Fruit fly (Drosophila melanogaster): ENCODE measurements around the gene CG34043.

Gene CG34043

DNA sequence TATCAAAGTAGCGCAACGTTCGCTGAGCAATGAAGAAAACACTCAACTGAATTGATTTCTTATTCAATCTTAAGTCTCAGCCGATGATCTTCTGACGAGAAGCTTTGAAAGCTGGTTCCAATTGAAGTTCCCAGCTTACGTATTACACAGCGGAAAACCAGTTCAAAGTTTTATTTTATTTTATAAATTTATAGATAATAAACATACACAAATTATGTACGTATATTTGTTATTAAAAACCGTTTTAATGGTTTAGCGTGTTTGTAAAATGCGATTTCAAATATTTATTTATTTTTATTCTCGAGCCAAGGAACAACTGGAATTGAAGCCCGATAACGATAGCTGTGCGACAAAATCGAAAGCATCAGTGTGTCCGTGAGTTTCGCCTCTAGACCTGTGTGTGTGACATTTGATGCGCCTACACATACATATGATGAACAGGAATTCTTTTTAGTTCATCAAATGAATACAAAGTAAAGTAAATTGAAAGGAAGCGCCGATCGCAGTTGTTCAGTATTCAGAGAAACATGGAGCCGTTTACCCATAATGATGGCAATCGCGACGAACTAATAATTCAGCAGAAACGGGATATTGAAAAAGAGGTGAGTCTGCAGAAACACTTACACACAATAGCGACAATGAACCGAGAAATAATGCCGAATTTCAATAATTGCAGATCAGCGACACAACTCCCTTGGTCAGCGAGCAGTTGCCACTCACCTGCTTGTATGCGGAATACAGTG, 26.0 kb upstream of the CG34043 start, which contains the start of the genes CG5390 and CG4968 (continued):
- TF ChIP-seq CG18262 (tag; optimal IDR thresholded peaks at IDR 0.05) (peak; percentile 69), Lpt (GFP tag; optimal IDR thresholded peaks at IDR 0.05) (no peak), HLH3B (GFP tag; IDR thresholded peaks at IDR 0.05) (peak; percentile 45; the same call in 1 of the 2 replicates), bbx (GFP tag; IDR thresholded peaks at IDR 0.05; ENCODE audit: partially characterized antibody) (peak; percentile 72), sqz (GFP tag; optimal IDR thresholded peaks at IDR 0.05) (peak; percentile 43), Hmr (GFP tag; optimal IDR thresholded peaks at IDR 0.05) (peak; percentile 85), org-1 (GFP tag; optimal IDR thresholded peaks at IDR 0.05) (no peak), stc (GFP tag; IDR thresholded peaks at IDR 0.05) (peak; percentile 53; the same call in 1 of the 2 replicates), Ssrp (tag; optimal IDR thresholded peaks at IDR 0.05) (peak; percentile 49), CG2875 (GFP tag; optimal IDR thresholded peaks at IDR 0.05) (no peak), klu (GFP tag; IDR thresholded peaks at IDR 0.05) (no peak), CkIIα-i1 (GFP tag; IDR thresholded peaks at IDR 0.05) (no peak), mirr (GFP tag; optimal IDR thresholded peaks at IDR 0.05) (peak; percentile 20), sens-2 (GFP tag; IDR thresholded peaks at IDR 0.05) (no peak), CG8359 (GFP tag; optimal IDR thresholded peaks at IDR 0.05; ENCODE audit: borderline replicate concordance) (no peak), ftz-f1 (GFP tag; optimal IDR thresholded peaks at IDR 0.05) (peak; percentile 6), lilli (GFP tag; optimal IDR thresholded peaks at IDR 0.05) (peak; percentile 65), cad (GFP tag; optimal IDR thresholded peaks at IDR 0.05) (no peak), CG10543 (GFP tag; optimal IDR thresholded peaks at IDR 0.05) (peak; percentile 70), CG13296 (GFP tag; optimal IDR thresholded peaks at IDR 0.05) (peak; percentile 82), row (GFP tag; IDR thresholded peaks at IDR 0.05) (peak; percentile 82), chm (GFP tag; IDR thresholded peaks at IDR 0.05) (no peak; the same call in 1 of the 2 replicates), CG9817 (tag; optimal IDR thresholded peaks at IDR 0.05) (no peak), H15 (GFP tag; IDR thresholded peaks at IDR 0.05) (peak; percentile 45; the same call in 1 of the 3 replicates), CG31388 (GFP tag; optimal IDR thresholded peaks at IDR 0.05) (no peak), CG34376 (GFP tag; optimal IDR thresholded peaks at IDR 0.05) (peak; percentile 37), CG9727 (GFP tag; optimal IDR thresholded peaks at IDR 0.05) (peak; percentile 52), fd96Cb (tag; optimal IDR thresholded peaks at IDR 0.05) (peak; percentile 50), Dad (GFP tag; optimal IDR thresholded peaks at IDR 0.05) (peak; percentile 8), CG12744 (GFP tag; optimal IDR thresholded peaks at IDR 0.05) (no peak), dmrt99B (tag; optimal IDR thresholded peaks at IDR 0.05) (no peak), nau (GFP tag; optimal IDR thresholded peaks at IDR 0.05) (peak; percentile 33), HLH54F (GFP tag; optimal IDR thresholded peaks at IDR 0.05) (peak; percentile 6), CG15479 (GFP tag; optimal IDR thresholded peaks at IDR 0.05) (no peak), Doc2 (GFP tag; IDR thresholded peaks at IDR 0.05) (no peak), CG2120 (GFP tag; optimal IDR thresholded peaks at IDR 0.05) (peak; percentile 75), scrt (GFP tag; optimal IDR thresholded peaks at IDR 0.05) (no peak), exex (tag; optimal IDR thresholded peaks at IDR 0.05) (peak; percentile 48), emc (GFP tag; optimal IDR thresholded peaks at IDR 0.05) (no peak), amos (GFP tag; IDR thresholded peaks at IDR 0.05; ENCODE audit: partially characterized antibody) (no peak; the same call in 1 of the 2 replicates), oc (tag; optimal IDR thresholded peaks at IDR 0.05) (no peak)
